Worm (Caenorhabditis elegans) whole organism, young adult: Measurements from ENCODE around the gene lfi-1.

ENCODE experiments used
- B0336.3 ChIP-seq: fragments of 200-800 bp; sonication (Bioruptor generic); IDR thresholded peaks from 2 replicates; pipeline ENCODE4 v1.3.6; 2022; ENCODE audit warnings: missing genetic modification characterization, missing compliant biosample characterization
- C17E4.6 ChIP-seq: fragments of 200-800 bp; sonication (Bioruptor generic); IDR thresholded peaks from 2 replicates; pipeline ENCODE4 v1.3.6; 2022; ENCODE audit warnings: missing genetic modification reagents, missing genetic modification characterization, missing compliant biosample characterization
- F22D6.2 ChIP-seq: sonication (generic microtip); optimal IDR thresholded peaks from 2 replicates; lab custom pipeline; 2016; ENCODE audit warnings: mild to moderate bottlenecking, missing genetic modification characterization, missing compliant biosample characterization
- F39B2.1 ChIP-seq: fragments of 200-800 bp; sonication (Bioruptor generic); IDR thresholded peaks from 2 replicates; pipeline ENCODE4 v1.3.6; 2022; ENCODE audit warnings: missing genetic modification reagents, missing genetic modification characterization, missing compliant biosample characterization
- F49E8.2 ChIP-seq: sonication (generic microtip); optimal IDR thresholded peaks from 3 replicates; lab custom pipeline; 2017; ENCODE audit warnings: missing genetic modification characterization, mild to moderate bottlenecking, missing compliant biosample characterization, antibody characterized with exemption, moderate library complexity; ENCODE audit not compliant: insufficient read depth
- F52B5.7 ChIP-seq: sonication (generic microtip); optimal IDR thresholded peaks from 2 replicates; lab custom pipeline; 2016; ENCODE audit warnings: mild to moderate bottlenecking, missing genetic modification characterization, missing compliant biosample characterization
- Y53F4B.3 ChIP-seq: fragments of 200-800 bp; sonication (Bioruptor generic); IDR thresholded peaks from 2 replicates; pipeline ENCODE4 v1.3.6; 2022; ENCODE audit warnings: missing genetic modification reagents, missing genetic modification characterization, missing compliant biosample characterization
- Y67H2A.10 ChIP-seq: fragments of 200-800 bp; sonication (Bioruptor generic); conservative IDR thresholded peaks from 2 replicates; pipeline ENCODE4 v1.3.6; 2022; ENCODE audit warnings: missing genetic modification reagents, missing genetic modification characterization, missing compliant biosample characterization
- ccch-3 ChIP-seq: fragments of 200-800 bp; sonication (Bioruptor generic); optimal IDR thresholded peaks from 2 replicates; lab custom pipeline; 2018; ENCODE audit warnings: mild to moderate bottlenecking, missing genetic modification characterization, missing compliant biosample characterization
- cebp-1 ChIP-seq, 2 experiments: fragments of 200-800 bp in 1 of 2; sonication (Bioruptor generic) in 1 of 2; sonication (generic microtip) in 1 of 2; IDR thresholded peaks in 1 of 2; optimal IDR thresholded peaks in 1 of 2; 2 replicates each; pipeline versions ENCODE4 v1.3.6 to Lab custom; 2017 to 2022; ENCODE audit warnings: missing compliant biosample characterization in 2 of 2, missing genetic modification characterization in 2 of 2, mild to moderate bottlenecking in 1 of 2, missing genetic modification reagents in 1 of 2, moderate library complexity in 1 of 2
- ceh-79 ChIP-seq: sonication (generic microtip); optimal IDR thresholded peaks from 2 replicates; lab custom pipeline; 2017; ENCODE audit warnings: mild to moderate bottlenecking, missing genetic modification characterization, missing compliant biosample characterization
- die-1 ChIP-seq: sonication (generic microtip); optimal IDR thresholded peaks from 2 replicates; lab custom pipeline; 2016; ENCODE audit warnings: missing genotype, mild to moderate bottlenecking, missing genetic modification characterization, missing compliant biosample characterization
- dpff-1 ChIP-seq: sonication (generic microtip); optimal IDR thresholded peaks from 2 replicates; lab custom pipeline; 2017; ENCODE audit warnings: mild to moderate bottlenecking, missing genetic modification characterization, missing compliant biosample characterization
- dpl-1 ChIP-seq: fragments of 150-350 bp; optimal IDR thresholded peaks from 2 replicates; lab custom pipeline; 2014; ENCODE audit warnings: missing biosample characterization, missing genetic modification reagents, missing genetic modification characterization
- egl-18 ChIP-seq: fragments of 200-800 bp; sonication (Bioruptor generic); IDR thresholded peaks from 2 replicates; pipeline ENCODE4 v1.3.6; 2022; ENCODE audit warnings: missing genetic modification reagents, missing genetic modification characterization, missing compliant biosample characterization
- egl-44 ChIP-seq: fragments of 200-800 bp; sonication (Bioruptor generic); IDR thresholded peaks from 2 replicates; pipeline ENCODE4 v1.3.6; 2022; ENCODE audit warnings: missing genetic modification reagents, missing genetic modification characterization, missing compliant biosample characterization
- gei-17 ChIP-seq: fragments of 200-800 bp; sonication (Bioruptor generic); optimal IDR thresholded peaks from 2 replicates; lab custom pipeline; 2018; ENCODE audit warnings: mild to moderate bottlenecking, missing genetic modification characterization, missing compliant biosample characterization
- him-1 ChIP-seq: sonication (generic microtip); optimal IDR thresholded peaks from 2 replicates; lab custom pipeline; 2016; ENCODE audit warnings: missing genotype, missing genetic modification reagents, missing genetic modification characterization, missing compliant biosample characterization
- hmg-20 ChIP-seq: fragments of 200-800 bp; sonication (Bioruptor generic); IDR thresholded peaks from 2 replicates; pipeline ENCODE4 v1.3.6; 2022; ENCODE audit warnings: missing genetic modification reagents, missing genetic modification characterization, missing compliant biosample characterization
- hsf-1 ChIP-seq: fragments of 200-800 bp; sonication (Bioruptor generic); IDR thresholded peaks from 2 replicates; pipeline ENCODE4 v1.3.6; 2022; ENCODE audit warnings: missing genetic modification reagents, missing genetic modification characterization, missing compliant biosample characterization
- let-526 ChIP-seq: fragments of 200-800 bp; sonication (Bioruptor generic); IDR thresholded peaks from 2 replicates; pipeline ENCODE4 v1.3.6; 2022; ENCODE audit warnings: missing genetic modification reagents, missing genetic modification characterization, missing compliant biosample characterization
- let-607 ChIP-seq, 2 experiments: fragments of 200-800 bp in 1 of 2; sonication (Bioruptor generic) in 1 of 2; sonication (generic microtip) in 1 of 2; optimal IDR thresholded peaks; 2 replicates each; lab custom pipeline; 2016 to 2018; ENCODE audit warnings: mild to moderate bottlenecking in 2 of 2, missing compliant biosample characterization in 2 of 2, missing genetic modification characterization in 2 of 2, moderate library complexity in 2 of 2, missing genotype in 1 of 2
- lin-35 ChIP-seq, 3 experiments: fragments of 150-350 bp in 2 of 3; sonication (generic microtip) in 1 of 3; optimal IDR thresholded peaks; 2 replicates each; lab custom pipeline; 2014 to 2018; ENCODE audit warnings: missing biosample characterization in 3 of 3, missing genetic modification characterization in 3 of 3, missing genetic modification reagents in 3 of 3
- lin-40 ChIP-seq: sonication (generic microtip); optimal IDR thresholded peaks from 2 replicates; lab custom pipeline; 2016; ENCODE audit warnings: missing genetic modification characterization, mild to moderate bottlenecking, missing compliant biosample characterization, missing genotype, missing genetic modification reagents
- lin-54 ChIP-seq: fragments of 200-800 bp; sonication (Bioruptor generic); optimal IDR thresholded peaks from 2 replicates; lab custom pipeline; 2018; ENCODE audit warnings: mild to moderate bottlenecking, missing genetic modification characterization, missing compliant biosample characterization
- madf-10 ChIP-seq: sonication (generic microtip); optimal IDR thresholded peaks from 2 replicates; lab custom pipeline; 2016; ENCODE audit warnings: mild to moderate bottlenecking, missing genetic modification characterization, missing compliant biosample characterization
- madf-6 ChIP-seq: fragments of 200-800 bp; sonication (Bioruptor generic); IDR thresholded peaks from 2 replicates; pipeline ENCODE4 v1.3.6; 2022; ENCODE audit warnings: missing genetic modification reagents, missing genetic modification characterization, missing compliant biosample characterization
- mes-4 ChIP-seq: sonication (generic microtip); optimal IDR thresholded peaks from 2 replicates; lab custom pipeline; 2016; ENCODE audit warnings: missing genotype, missing genetic modification characterization, missing compliant biosample characterization
- nfyb-1 ChIP-seq: fragments of 200-800 bp; sonication (Bioruptor generic); IDR thresholded peaks from 2 replicates; pipeline ENCODE4 v1.3.6; 2022; ENCODE audit warnings: missing genetic modification reagents, missing genetic modification characterization, missing compliant biosample characterization
- nhr-27 ChIP-seq: fragments of 200-800 bp; sonication (Bioruptor generic); optimal IDR thresholded peaks from 2 replicates; lab custom pipeline; 2018; ENCODE audit warnings: mild to moderate bottlenecking, missing genetic modification characterization, moderate library complexity, missing compliant biosample characterization
- nhr-80 ChIP-seq: sonication (generic microtip); optimal IDR thresholded peaks from 2 replicates; lab custom pipeline; 2016; ENCODE audit warnings: missing genetic modification characterization, missing compliant biosample characterization
- pha-4 ChIP-seq: fragments of 150-350 bp; sonication (generic microtip); optimal IDR thresholded peaks from 2 replicates; lab custom pipeline; 2014; ENCODE audit warnings: missing biosample characterization, missing genetic modification reagents, missing genetic modification characterization
- rec-8 ChIP-seq, 2 experiments: sonication (generic microtip); optimal IDR thresholded peaks; 2 replicates each; lab custom pipeline; 2016; ENCODE audit warnings: mild to moderate bottlenecking in 2 of 2, missing genetic modification characterization in 2 of 2, missing genetic modification reagents in 2 of 2, missing genotype in 2 of 2, missing biosample characterization in 1 of 2, missing compliant biosample characterization in 1 of 2, moderate library complexity in 1 of 2
- rpc-1 ChIP-seq, 2 experiments: fragments of 150-350 bp in 1 of 2; sonication (generic microtip) in 1 of 2; optimal IDR thresholded peaks; 2 replicates each; lab custom pipeline; 2014 to 2018; ENCODE audit warnings: missing biosample characterization in 1 of 2, missing genetic modification characterization in 1 of 2, missing genetic modification reagents in 1 of 2, missing genotype in 1 of 2
- snpc-3.4 ChIP-seq: sonication (generic microtip); optimal IDR thresholded peaks from 2 replicates; lab custom pipeline; 2017; ENCODE audit warnings: missing genetic modification characterization, mild to moderate bottlenecking, missing compliant biosample characterization, antibody characterized with exemption, moderate library complexity, missing genotype, missing genetic modification reagents
- unc-62 ChIP-seq: fragments of 150-350 bp; optimal IDR thresholded peaks from 2 replicates; lab custom pipeline; 2014; ENCODE audit warnings: missing biosample characterization, missing genetic modification reagents, missing genetic modification characterization
- xnd-1 ChIP-seq: sonication (generic microtip); optimal IDR thresholded peaks from 2 replicates; lab custom pipeline; 2016; ENCODE audit warnings: missing genotype, missing genetic modification reagents, missing genetic modification characterization, missing compliant biosample characterization
- zfh-2 ChIP-seq: fragments of 200-800 bp; sonication (Bioruptor generic); conservative IDR thresholded peaks from 2 replicates; pipeline ENCODE4 v1.3.6; 2022; ENCODE audit warnings: missing genetic modification reagents, missing genetic modification characterization, missing compliant biosample characterization
- ztf-3 ChIP-seq: fragments of 200-800 bp; sonication (Bioruptor generic); optimal IDR thresholded peaks from 2 replicates; lab custom pipeline; 2018; ENCODE audit warnings: mild to moderate bottlenecking, missing genetic modification characterization, missing compliant biosample characterization

The lfi-1 gene

ce11 chrX:4972039-4972581, 4.5 kb upstream of the lfi-1 start:
- TF ChIP-seq hsf-1 (GFP tag; lab: Robert Waterston, UW) (peak; percentile 67; the same call in 1 of the 2 replicates), madf-6 (0 out of 2 replicates have a peak, but pooled peaks have one; percentile 6), gei-17 (GFP tag; lab: Kevin White, UChicago) (no peak), zfh-2 (GFP tag; lab: Robert Waterston, UW) (0 out of 2 replicates have a peak, but pooled peaks have one; percentile 21), nhr-27 (tag; lab: Kevin White, UChicago) (no peak)

- TF ChIP-seq let-607 (tag; optimal IDR thresholded peaks at IDR 0.05; lab: Kevin White, UChicago): peak; percentile 90
- peak; percentile 84 for TF ChIP-seq nhr-80 (tag; lab: Kevin White, UChicago)
- TF ChIP-seq lin-35 (GFP tag; optimal IDR thresholded peaks at IDR 0.05; lab: Kevin White, UChicago): no peak
- no peak for TF ChIP-seq rpc-1 (optimal IDR thresholded peaks at IDR 0.05; lab: Kevin White, UChicago)
- TF ChIP-seq rpc-1 (tag; optimal IDR thresholded peaks at IDR 0.05; lab: Kevin White, UChicago): no peak
- peak; percentile 41 for TF ChIP-seq unc-62
Measured at ce11 chrX:4974486-4974885, 2.1 kb upstream of the lfi-1 start.

ce11 chrX:4978103-4978502, 1.5 kb downstream of the lfi-1 start:
- TF ChIP-seq C17E4.6 (GFP tag; lab: Robert Waterston, UW): no peak
- TF ChIP-seq ztf-3 (GFP tag; lab: Kevin White, UChicago): no peak
- TF ChIP-seq dpff-1 (tag; lab: Kevin White, UChicago): no peak
- no peak for TF ChIP-seq B0336.3
- TF ChIP-seq egl-18: no peak
- no peak for TF ChIP-seq let-526 (GFP tag; lab: Robert Waterston, UW)
- TF ChIP-seq egl-44 (GFP tag; lab: Robert Waterston, UW): no peak
- TF ChIP-seq pha-4 (tag; lab: Kevin White, UChicago): no peak
- TF ChIP-seq lin-40 (tag; lab: Kevin White, UChicago): no peak
- no peak for TF ChIP-seq rec-8 (tag; optimal IDR thresholded peaks at IDR 0.05; lab: Kevin White, UChicago)
- TF ChIP-seq F22D6.2 (tag; lab: Kevin White, UChicago): no peak
- no peak for TF ChIP-seq F39B2.1 (GFP tag; lab: Robert Waterston, UW)
- no peak for TF ChIP-seq Y67H2A.10
- TF ChIP-seq snpc-3.4 (tag; lab: Kevin White, UChicago): no peak
- TF ChIP-seq nfyb-1 (GFP tag; lab: Robert Waterston, UW): no peak
- no peak for TF ChIP-seq lin-54
- no peak for TF ChIP-seq ceh-79 (tag; lab: Kevin White, UChicago)
- no peak for TF ChIP-seq F49E8.2 (tag; lab: Kevin White, UChicago)

ce11 chrX:4979060-4979459, 2.4 kb downstream of the lfi-1 start:
- no peak for TF ChIP-seq snpc-3.4 (tag; lab: Kevin White, UChicago)
- TF ChIP-seq mes-4 (tag; lab: Kevin White, UChicago): no peak
- TF ChIP-seq nhr-80 (tag; lab: Kevin White, UChicago): peak; percentile 64

- TF ChIP-seq F39B2.1 (GFP tag; lab: Robert Waterston, UW) (no peak), F52B5.7 (no peak), xnd-1 (tag; lab: Kevin White, UChicago) (no peak), let-526 (GFP tag; lab: Robert Waterston, UW) (no peak), madf-10 (no peak), Y53F4B.3 (GFP tag; lab: Robert Waterston, UW) (no peak), hsf-1 (GFP tag; lab: Robert Waterston, UW) (no peak), him-1 (no peak), zfh-2 (GFP tag; lab: Robert Waterston, UW) (0 out of 2 replicates have a peak, but pooled peaks have one; percentile 22), cebp-1 (GFP tag; IDR thresholded peaks at IDR 0.05; lab: Robert Waterston, UW) (no peak), cebp-1 (tag; optimal IDR thresholded peaks at IDR 0.05; lab: Kevin White, UChicago) (peak; percentile 14), lin-40 (tag; lab: Kevin White, UChicago) (no peak), die-1 (no peak), dpff-1 (tag; lab: Kevin White, UChicago) (no peak), dpl-1 (GFP tag; lab: Kevin White, UChicago) (no peak), ccch-3 (GFP tag; lab: Kevin White, UChicago) (no peak), ceh-79 (tag; lab: Kevin White, UChicago) (no peak), hmg-20 (GFP tag; lab: Robert Waterston, UW) (no peak)
Measured at ce11 chrX:4981059-4981458, 4.4 kb downstream of the lfi-1 start.
